Worm (Caenorhabditis elegans) whole organism, young adult: ENCODE results near the gene Y39A1A.31.
A peak's percentile ranks its signal among the peaks of the same experiment; 100 is the strongest.

ENCODE experiments used
- B0019.2 ChIP-seq: fragments of 200-800 bp; sonication (Bioruptor generic); conservative IDR thresholded peaks from 2 replicates; pipeline ENCODE4 v1.3.6; 2022; ENCODE audit warnings: missing genetic modification reagents, missing genetic modification characterization, missing compliant biosample characterization
- B0035.1 ChIP-seq: sonication (generic microtip); optimal IDR thresholded peaks from 2 replicates; lab custom pipeline; 2016; ENCODE audit warnings: missing genetic modification characterization, mild to moderate bottlenecking, missing compliant biosample characterization, missing genotype, missing genetic modification reagents
- D2030.7 ChIP-seq: fragments of 200-800 bp; sonication (Bioruptor generic); IDR thresholded peaks from 2 replicates; pipeline ENCODE4 v1.3.6; 2022; ENCODE audit warnings: missing genetic modification reagents, missing genetic modification characterization, missing compliant biosample characterization
- F10E7.11 ChIP-seq: sonication (generic microtip); optimal IDR thresholded peaks from 2 replicates; lab custom pipeline; 2017; ENCODE audit warnings: mild to moderate bottlenecking, missing genetic modification characterization, moderate library complexity, missing compliant biosample characterization
- F22D6.2 ChIP-seq: sonication (generic microtip); optimal IDR thresholded peaks from 2 replicates; lab custom pipeline; 2016; ENCODE audit warnings: mild to moderate bottlenecking, missing genetic modification characterization, missing compliant biosample characterization
- F49E8.2 ChIP-seq: sonication (generic microtip); optimal IDR thresholded peaks from 3 replicates; lab custom pipeline; 2017; ENCODE audit warnings: missing genetic modification characterization, mild to moderate bottlenecking, missing compliant biosample characterization, antibody characterized with exemption, moderate library complexity; ENCODE audit not compliant: insufficient read depth
- F52B5.7 ChIP-seq: sonication (generic microtip); optimal IDR thresholded peaks from 2 replicates; lab custom pipeline; 2016; ENCODE audit warnings: mild to moderate bottlenecking, missing genetic modification characterization, missing compliant biosample characterization
- F55B11.4 ChIP-seq: sonication (generic microtip); optimal IDR thresholded peaks from 2 replicates; lab custom pipeline; 2016; ENCODE audit warnings: missing compliant biosample characterization, missing genetic modification characterization, borderline replicate concordance; ENCODE audit not compliant: insufficient read depth
- T07F8.4 ChIP-seq: sonication (generic microtip); optimal IDR thresholded peaks from 2 replicates; lab custom pipeline; 2016; ENCODE audit warnings: mild to moderate bottlenecking, missing genetic modification characterization, moderate library complexity, missing compliant biosample characterization
- Y53F4B.3 ChIP-seq: fragments of 200-800 bp; sonication (Bioruptor generic); IDR thresholded peaks from 2 replicates; pipeline ENCODE4 v1.3.6; 2022; ENCODE audit warnings: missing genetic modification reagents, missing genetic modification characterization, missing compliant biosample characterization
- Y56A3A.18 ChIP-seq: fragments of 200-800 bp; sonication (Bioruptor generic); IDR thresholded peaks from 2 replicates; pipeline ENCODE4 v1.3.6; 2022; ENCODE audit warnings: missing genetic modification reagents, missing genetic modification characterization, missing compliant biosample characterization
- Y67H2A.10 ChIP-seq: fragments of 200-800 bp; sonication (Bioruptor generic); conservative IDR thresholded peaks from 2 replicates; pipeline ENCODE4 v1.3.6; 2022; ENCODE audit warnings: missing genetic modification reagents, missing genetic modification characterization, missing compliant biosample characterization
- aptf-3 ChIP-seq: fragments of 200-800 bp; sonication (Bioruptor generic); IDR thresholded peaks from 2 replicates; pipeline ENCODE4 v1.3.6; 2022; ENCODE audit warnings: missing genetic modification characterization, missing compliant biosample characterization
- attf-5 ChIP-seq: fragments of 200-800 bp; sonication (Bioruptor generic); optimal IDR thresholded peaks from 2 replicates; lab custom pipeline; 2018; ENCODE audit warnings: mild to moderate bottlenecking, missing genetic modification characterization, missing compliant biosample characterization
- ccch-3 ChIP-seq: fragments of 200-800 bp; sonication (Bioruptor generic); optimal IDR thresholded peaks from 2 replicates; lab custom pipeline; 2018; ENCODE audit warnings: mild to moderate bottlenecking, missing genetic modification characterization, missing compliant biosample characterization
- cebp-1 ChIP-seq, 2 experiments: fragments of 200-800 bp in 1 of 2; sonication (Bioruptor generic) in 1 of 2; sonication (generic microtip) in 1 of 2; IDR thresholded peaks in 1 of 2; optimal IDR thresholded peaks in 1 of 2; 2 replicates each; pipeline versions ENCODE4 v1.3.6 to Lab custom; 2017 to 2022; ENCODE audit warnings: missing compliant biosample characterization in 2 of 2, missing genetic modification characterization in 2 of 2, mild to moderate bottlenecking in 1 of 2, missing genetic modification reagents in 1 of 2, moderate library complexity in 1 of 2
- ceh-100 ChIP-seq: fragments of 200-800 bp; sonication (Bioruptor generic); IDR thresholded peaks from 2 replicates; pipeline ENCODE4 v1.3.6; 2022; ENCODE audit warnings: missing genetic modification reagents, missing genetic modification characterization, missing compliant biosample characterization
- ceh-27 ChIP-seq: fragments of 200-800 bp; sonication (Bioruptor generic); optimal IDR thresholded peaks from 2 replicates; lab custom pipeline; 2018; ENCODE audit warnings: mild to moderate bottlenecking, missing genetic modification characterization, moderate library complexity, missing compliant biosample characterization
- die-1 ChIP-seq: sonication (generic microtip); optimal IDR thresholded peaks from 2 replicates; lab custom pipeline; 2016; ENCODE audit warnings: missing genotype, mild to moderate bottlenecking, missing genetic modification characterization, missing compliant biosample characterization
- dpff-1 ChIP-seq: sonication (generic microtip); optimal IDR thresholded peaks from 2 replicates; lab custom pipeline; 2017; ENCODE audit warnings: mild to moderate bottlenecking, missing genetic modification characterization, missing compliant biosample characterization
- hlh-12 ChIP-seq: sonication (generic microtip); optimal IDR thresholded peaks from 2 replicates; lab custom pipeline; 2016; ENCODE audit warnings: missing genetic modification characterization, missing compliant biosample characterization
- hrde-1 ChIP-seq: sonication (generic microtip); optimal IDR thresholded peaks from 2 replicates; lab custom pipeline; 2016; ENCODE audit warnings: missing genetic modification characterization, mild to moderate bottlenecking, missing compliant biosample characterization, moderate library complexity, missing genotype, missing genetic modification reagents, borderline replicate concordance
- hsf-1 ChIP-seq: fragments of 200-800 bp; sonication (Bioruptor generic); IDR thresholded peaks from 2 replicates; pipeline ENCODE4 v1.3.6; 2022; ENCODE audit warnings: missing genetic modification reagents, missing genetic modification characterization, missing compliant biosample characterization
- lag-1 ChIP-seq: fragments of 200-800 bp; sonication (Bioruptor generic); IDR thresholded peaks from 2 replicates; pipeline ENCODE4 v1.3.6; 2022; ENCODE audit warnings: missing genetic modification reagents, missing genetic modification characterization, missing compliant biosample characterization
- let-526 ChIP-seq: fragments of 200-800 bp; sonication (Bioruptor generic); IDR thresholded peaks from 2 replicates; pipeline ENCODE4 v1.3.6; 2022; ENCODE audit warnings: missing genetic modification reagents, missing genetic modification characterization, missing compliant biosample characterization
- let-607 ChIP-seq, 2 experiments: fragments of 200-800 bp in 1 of 2; sonication (Bioruptor generic) in 1 of 2; sonication (generic microtip) in 1 of 2; optimal IDR thresholded peaks; 2 replicates each; lab custom pipeline; 2016 to 2018; ENCODE audit warnings: mild to moderate bottlenecking in 2 of 2, missing compliant biosample characterization in 2 of 2, missing genetic modification characterization in 2 of 2, moderate library complexity in 2 of 2, missing genotype in 1 of 2
- lin-26 ChIP-seq: fragments of 200-800 bp; sonication (Bioruptor generic); IDR thresholded peaks from 2 replicates; pipeline ENCODE4 v1.3.6; 2022; ENCODE audit warnings: missing genetic modification reagents, missing genetic modification characterization, missing compliant biosample characterization
- lsy-27 ChIP-seq: sonication (generic microtip); optimal IDR thresholded peaks from 2 replicates; lab custom pipeline; 2017; ENCODE audit warnings: missing genetic modification characterization, mild to moderate bottlenecking, missing compliant biosample characterization, antibody characterized with exemption, missing genotype, borderline replicate concordance; ENCODE audit not compliant: insufficient read depth
- madf-10 ChIP-seq: sonication (generic microtip); optimal IDR thresholded peaks from 2 replicates; lab custom pipeline; 2016; ENCODE audit warnings: mild to moderate bottlenecking, missing genetic modification characterization, missing compliant biosample characterization
- madf-3 ChIP-seq: fragments of 200-800 bp; sonication (Bioruptor generic); IDR thresholded peaks from 2 replicates; pipeline ENCODE4 v1.3.6; 2022; ENCODE audit warnings: missing genetic modification reagents, missing genetic modification characterization, missing compliant biosample characterization
- nfya-1 ChIP-seq: sonication (generic microtip); optimal IDR thresholded peaks from 2 replicates; lab custom pipeline; 2017; ENCODE audit warnings: antibody characterized with exemption, missing compliant biosample characterization, missing genetic modification characterization, borderline replicate concordance; ENCODE audit not compliant: insufficient read depth
- nfya-2 ChIP-seq: fragments of 200-800 bp; sonication (Bioruptor generic); IDR thresholded peaks from 2 replicates; pipeline ENCODE4 v1.3.6; 2022; ENCODE audit warnings: missing genetic modification reagents, missing genetic modification characterization, missing compliant biosample characterization
- nfyb-1 ChIP-seq: fragments of 200-800 bp; sonication (Bioruptor generic); IDR thresholded peaks from 2 replicates; pipeline ENCODE4 v1.3.6; 2022; ENCODE audit warnings: missing genetic modification reagents, missing genetic modification characterization, missing compliant biosample characterization
- nhr-27 ChIP-seq: fragments of 200-800 bp; sonication (Bioruptor generic); optimal IDR thresholded peaks from 2 replicates; lab custom pipeline; 2018; ENCODE audit warnings: mild to moderate bottlenecking, missing genetic modification characterization, moderate library complexity, missing compliant biosample characterization
- pbrm-1 ChIP-seq: fragments of 200-800 bp; sonication (Bioruptor generic); IDR thresholded peaks from 2 replicates; pipeline ENCODE4 v1.3.6; 2022; ENCODE audit warnings: missing genetic modification reagents, missing genetic modification characterization, missing compliant biosample characterization
- pha-4 ChIP-seq: fragments of 150-350 bp; sonication (generic microtip); optimal IDR thresholded peaks from 2 replicates; lab custom pipeline; 2014; ENCODE audit warnings: missing biosample characterization, missing genetic modification reagents, missing genetic modification characterization
- repo-1 ChIP-seq: sonication (generic microtip); optimal IDR thresholded peaks from 2 replicates; lab custom pipeline; 2017; ENCODE audit warnings: mild to moderate bottlenecking, missing genetic modification characterization, missing compliant biosample characterization
- sptf-2 ChIP-seq: fragments of 200-800 bp; sonication (Bioruptor generic); optimal IDR thresholded peaks from 2 replicates; lab custom pipeline; 2018; ENCODE audit warnings: mild to moderate bottlenecking, missing genetic modification characterization, missing compliant biosample characterization
- tbp1 ChIP-seq: fragments of 200-800 bp; sonication (Bioruptor generic); optimal IDR thresholded peaks from 2 replicates; lab custom pipeline; 2018; ENCODE audit warnings: mild to moderate bottlenecking, missing genetic modification characterization, missing compliant biosample characterization
- tlf-1 ChIP-seq: fragments of 200-800 bp; sonication (Bioruptor generic); optimal IDR thresholded peaks from 2 replicates; lab custom pipeline; 2018; ENCODE audit warnings: mild to moderate bottlenecking, missing genetic modification characterization, missing compliant biosample characterization
- unc-130 ChIP-seq: sonication (generic microtip); optimal IDR thresholded peaks from 2 replicates; lab custom pipeline; 2016; ENCODE audit warnings: missing genetic modification reagents, missing genetic modification characterization, missing compliant biosample characterization
- zim-3 ChIP-seq: sonication (generic microtip); optimal IDR thresholded peaks from 2 replicates; lab custom pipeline; 2017; ENCODE audit warnings: mild to moderate bottlenecking, missing genetic modification characterization, moderate library complexity, missing compliant biosample characterization
- ztf-18 ChIP-seq: sonication (generic microtip); optimal IDR thresholded peaks from 2 replicates; lab custom pipeline; 2016; ENCODE audit warnings: missing genotype, mild to moderate bottlenecking, missing genetic modification characterization, missing compliant biosample characterization
- ztf-25 ChIP-seq: fragments of 200-800 bp; sonication (Bioruptor generic); IDR thresholded peaks from 2 replicates; pipeline ENCODE4 v1.3.6; 2022; ENCODE audit warnings: missing genetic modification reagents, missing genetic modification characterization, missing compliant biosample characterization
- ztf-6 ChIP-seq: fragments of 200-800 bp; sonication (Bioruptor generic); IDR thresholded peaks from 2 replicates; pipeline ENCODE4 v1.3.6; 2022; ENCODE audit warnings: missing genetic modification reagents, missing genetic modification characterization, missing compliant biosample characterization

Y39A1A.31 gene

ce11 chrIII:10718078-10718477 lies 29.1 kb upstream of the Y39A1A.31 start:
- TF ChIP-seq B0035.1 (tag; lab: Kevin White, UChicago) (no peak), let-607 (tag; optimal IDR thresholded peaks at IDR 0.05; lab: Kevin White, UChicago) (peak in 1 of 2 experiments; percentile 14)

- peak; percentile 43 for TF ChIP-seq tbp1 (GFP tag; lab: Kevin White, UChicago)
- no peak for TF ChIP-seq hlh-12 (tag; lab: Kevin White, UChicago)
- TF ChIP-seq F49E8.2 = no peak
- TF ChIP-seq let-526 (GFP tag; lab: Robert Waterston, UW) = no peak; the same call in 1 of the 2 replicates
- TF ChIP-seq F22D6.2 (tag; lab: Kevin White, UChicago) = peak; percentile 65
- TF ChIP-seq Y67H2A.10 (GFP tag; lab: Robert Waterston, UW) = no peak
- no peak for TF ChIP-seq lag-1 (GFP tag; lab: Robert Waterston, UW)
- no peak for TF ChIP-seq F55B11.4
- no peak for TF ChIP-seq hsf-1
- no peak for TF ChIP-seq cebp-1 (GFP tag; IDR thresholded peaks at IDR 0.05; lab: Robert Waterston, UW)
- peak; percentile 63 for TF ChIP-seq cebp-1 (tag; optimal IDR thresholded peaks at IDR 0.05; lab: Kevin White, UChicago)
- TF ChIP-seq zim-3 (tag; lab: Kevin White, UChicago) = no peak
- TF ChIP-seq hrde-1 (tag; lab: Kevin White, UChicago) = no peak
- TF ChIP-seq ceh-100 (GFP tag; lab: Robert Waterston, UW) = no peak
- no peak for TF ChIP-seq lsy-27
- TF ChIP-seq T07F8.4 (tag; lab: Kevin White, UChicago) = no peak
- peak; percentile 41 for TF ChIP-seq madf-10 (tag; lab: Kevin White, UChicago)
- TF ChIP-seq D2030.7 (GFP tag; lab: Robert Waterston, UW) = no peak
- no peak for TF ChIP-seq nfya-1 (tag; lab: Kevin White, UChicago)
- TF ChIP-seq F10E7.11 (tag; lab: Kevin White, UChicago) = no peak
- peak; percentile 3 for TF ChIP-seq ztf-18 (tag; lab: Kevin White, UChicago)
- TF ChIP-seq lin-26 (GFP tag; lab: Robert Waterston, UW) = peak; percentile 40; the same call in 1 of the 2 replicates
- peak; percentile 45 for TF ChIP-seq die-1 (tag; lab: Kevin White, UChicago)
- TF ChIP-seq nhr-27 (tag; lab: Kevin White, UChicago) = no peak
- no peak for TF ChIP-seq unc-130 (GFP tag; lab: Kevin White, UChicago)
- TF ChIP-seq ztf-6 (GFP tag; lab: Robert Waterston, UW) = no peak
- peak; percentile 80 for TF ChIP-seq nfyb-1 (GFP tag; lab: Robert Waterston, UW)
- TF ChIP-seq attf-5 = peak; percentile 46
- TF ChIP-seq madf-3 = no peak
- no peak for TF ChIP-seq pha-4
- TF ChIP-seq ceh-27 (GFP tag; lab: Kevin White, UChicago) = peak; percentile 32
- TF ChIP-seq dpff-1 (tag; lab: Kevin White, UChicago) = no peak
- TF ChIP-seq nfya-2 (GFP tag; lab: Robert Waterston, UW) = no peak
- no peak for TF ChIP-seq sptf-2
- TF ChIP-seq Y53F4B.3 (GFP tag; lab: Robert Waterston, UW) = no peak
- TF ChIP-seq repo-1 (tag; lab: Kevin White, UChicago) = no peak
- no peak for TF ChIP-seq ztf-25 (GFP tag; lab: Robert Waterston, UW)
- TF ChIP-seq F52B5.7 = no peak
- 0 out of 2 replicates have a peak, but pooled peaks have one; percentile 7 for TF ChIP-seq pbrm-1 (GFP tag; lab: Robert Waterston, UW)
- TF ChIP-seq ccch-3 (GFP tag; lab: Kevin White, UChicago) = no peak
- no peak for TF ChIP-seq Y56A3A.18 (GFP tag; lab: Robert Waterston, UW)
- peak in 1 of 2 experiments; percentile 6 for TF ChIP-seq let-607 (tag; optimal IDR thresholded peaks at IDR 0.05; lab: Kevin White, UChicago)
- peak; percentile 24 for TF ChIP-seq tlf-1 (GFP tag; lab: Kevin White, UChicago)
- no peak for TF ChIP-seq B0019.2
- TF ChIP-seq aptf-3 (GFP tag; lab: Robert Waterston, UW) = no peak
Observed at ce11 chrIII:10717479-10717878, 28.5 kb upstream of the Y39A1A.31 start.
